Worm (Caenorhabditis elegans) whole organism, late embryonic: ENCODE measurements around the gene srg-7.

Experiments
- F13H6.1 ChIP-seq: sonication (generic microtip); optimal IDR thresholded peaks from 2 replicates; lab custom pipeline; 2016; ENCODE audit warnings: missing genetic modification characterization, missing compliant biosample characterization
- K02D7.2 ChIP-seq: sonication (generic microtip); optimal IDR thresholded peaks from 2 replicates; lab custom pipeline; 2017; ENCODE audit warnings: mild to moderate bottlenecking, missing genetic modification characterization, missing compliant biosample characterization
- ceh-14 ChIP-seq: sonication (generic microtip); optimal IDR thresholded peaks from 2 replicates; lab custom pipeline; 2016; ENCODE audit warnings: missing genotype, missing genetic modification characterization, missing compliant biosample characterization
- ceh-18 ChIP-seq: sonication (generic microtip); optimal IDR thresholded peaks from 2 replicates; lab custom pipeline; 2016; ENCODE audit warnings: missing genetic modification characterization, missing compliant biosample characterization
- ceh-19 ChIP-seq: fragments of 200-800 bp; sonication (Bioruptor generic); optimal IDR thresholded peaks from 2 replicates; lab custom pipeline; 2018; ENCODE audit warnings: mild to moderate bottlenecking, missing genetic modification characterization, missing compliant biosample characterization
- ceh-2 ChIP-seq: sonication (generic microtip); optimal IDR thresholded peaks from 2 replicates; lab custom pipeline; 2016; ENCODE audit warnings: missing genotype, missing genetic modification characterization, missing compliant biosample characterization
- ceh-22 ChIP-seq: sonication (generic microtip); optimal IDR thresholded peaks from 2 replicates; lab custom pipeline; 2017; ENCODE audit warnings: missing biosample characterization, missing genetic modification characterization
- ceh-31 ChIP-seq: sonication (generic microtip); optimal IDR thresholded peaks from 2 replicates; lab custom pipeline; 2016; ENCODE audit warnings: missing genetic modification characterization, missing compliant biosample characterization
- ceh-34 ChIP-seq: sonication (generic microtip); optimal IDR thresholded peaks from 2 replicates; lab custom pipeline; 2016; ENCODE audit warnings: mild to moderate bottlenecking, missing genetic modification characterization, missing compliant biosample characterization
- ceh-6 ChIP-seq: fragments of 200-800 bp; sonication (Bioruptor generic); optimal IDR thresholded peaks from 2 replicates; lab custom pipeline; 2018; ENCODE audit warnings: mild to moderate bottlenecking, missing genetic modification characterization, missing compliant biosample characterization
- ceh-9 ChIP-seq: sonication (generic microtip); optimal IDR thresholded peaks from 2 replicates; lab custom pipeline; 2016; ENCODE audit warnings: mild to moderate bottlenecking, missing genetic modification characterization, inconsistent platforms, missing compliant biosample characterization
- che-1 ChIP-seq: sonication (generic microtip); optimal IDR thresholded peaks from 2 replicates; lab custom pipeline; 2016; ENCODE audit warnings: mild to moderate bottlenecking, missing genetic modification characterization, missing compliant biosample characterization
- dmd-4 ChIP-seq: sonication (generic microtip); optimal IDR thresholded peaks from 2 replicates; lab custom pipeline; 2016; ENCODE audit warnings: borderline replicate concordance, missing genetic modification characterization, missing compliant biosample characterization
- dve-1 ChIP-seq: sonication (generic microtip); optimal IDR thresholded peaks from 2 replicates; lab custom pipeline; 2017; ENCODE audit warnings: antibody characterized with exemption, mild to moderate bottlenecking, missing genetic modification characterization, missing compliant biosample characterization
- elt-2 ChIP-seq: sonication (generic microtip); optimal IDR thresholded peaks from 2 replicates; lab custom pipeline; 2016; ENCODE audit warnings: missing genetic modification reagents, missing genetic modification characterization, missing compliant biosample characterization
- eyg-1 ChIP-seq: sonication (generic microtip); optimal IDR thresholded peaks from 2 replicates; lab custom pipeline; 2016; ENCODE audit warnings: missing genotype, missing genetic modification characterization, missing compliant biosample characterization
- fkh-6 ChIP-seq: sonication (generic microtip); optimal IDR thresholded peaks from 2 replicates; lab custom pipeline; 2016; ENCODE audit warnings: missing genetic modification characterization, missing compliant biosample characterization
- gmeb-2 ChIP-seq: sonication (generic microtip); optimal IDR thresholded peaks from 2 replicates; lab custom pipeline; 2016; ENCODE audit warnings: missing genetic modification characterization, inconsistent platforms, missing compliant biosample characterization
- hlh-15 ChIP-seq: sonication (generic microtip); optimal IDR thresholded peaks from 2 replicates; lab custom pipeline; 2016; ENCODE audit warnings: missing genetic modification characterization, missing compliant biosample characterization
- hlh-30 ChIP-seq: sonication (generic microtip); optimal IDR thresholded peaks from 2 replicates; lab custom pipeline; 2017; ENCODE audit warnings: antibody characterized with exemption, missing genetic modification characterization, missing compliant biosample characterization; ENCODE audit not compliant: insufficient read depth
- lim-6 ChIP-seq: sonication (generic microtip); optimal IDR thresholded peaks from 2 replicates; lab custom pipeline; 2016; ENCODE audit warnings: missing genetic modification characterization, missing compliant biosample characterization
- madf-2 ChIP-seq: sonication (generic microtip); optimal IDR thresholded peaks from 2 replicates; lab custom pipeline; 2017; ENCODE audit warnings: missing genetic modification characterization, missing compliant biosample characterization
- mec-3 ChIP-seq: sonication (generic microtip); optimal IDR thresholded peaks from 2 replicates; lab custom pipeline; 2016; ENCODE audit warnings: borderline replicate concordance, missing genetic modification characterization, missing compliant biosample characterization
- nfya-1 ChIP-seq: sonication (generic microtip); optimal IDR thresholded peaks from 2 replicates; lab custom pipeline; 2017; ENCODE audit warnings: missing genetic modification characterization, mild to moderate bottlenecking, missing compliant biosample characterization, antibody characterized with exemption, moderate library complexity
- odd-2 ChIP-seq: sonication (generic microtip); optimal IDR thresholded peaks from 2 replicates; lab custom pipeline; 2017; ENCODE audit warnings: antibody characterized with exemption, mild to moderate bottlenecking, missing genetic modification characterization, missing compliant biosample characterization
- pat-9 ChIP-seq: fragments of 200-800 bp; sonication (Bioruptor generic); optimal IDR thresholded peaks from 2 replicates; lab custom pipeline; 2018; ENCODE audit warnings: mild to moderate bottlenecking, missing genetic modification characterization, moderate library complexity, missing compliant biosample characterization
- pax-1 ChIP-seq: fragments of 150-350 bp; optimal IDR thresholded peaks from 2 replicates; lab custom pipeline; 2014; ENCODE audit warnings: missing biosample characterization, missing genetic modification characterization
- pqm-1 ChIP-seq: sonication (generic microtip); optimal IDR thresholded peaks from 2 replicates; lab custom pipeline; 2016; ENCODE audit warnings: missing genetic modification characterization, missing compliant biosample characterization
- ref-2 ChIP-seq: sonication (generic microtip); optimal IDR thresholded peaks from 2 replicates; lab custom pipeline; 2016; ENCODE audit warnings: missing genetic modification characterization, missing compliant biosample characterization
- rnt-1 ChIP-seq: sonication (generic microtip); optimal IDR thresholded peaks from 2 replicates; lab custom pipeline; 2016; ENCODE audit warnings: missing genetic modification characterization, missing compliant biosample characterization
- sox-2 ChIP-seq: fragments of 200-800 bp; sonication (Bioruptor generic); IDR thresholded peaks from 2 replicates; pipeline ENCODE4 v1.3.6; 2022; ENCODE audit warnings: missing genetic modification reagents, missing genetic modification characterization, missing compliant biosample characterization
- syd-9 ChIP-seq: sonication (generic microtip); optimal IDR thresholded peaks from 2 replicates; lab custom pipeline; 2016; ENCODE audit warnings: mild to moderate bottlenecking, missing genetic modification characterization, moderate library complexity, missing compliant biosample characterization
- ttx-3 ChIP-seq: sonication (generic microtip); optimal IDR thresholded peaks from 2 replicates; lab custom pipeline; 2016; ENCODE audit warnings: missing genetic modification reagents, missing genetic modification characterization, missing compliant biosample characterization
- unc-42 ChIP-seq: sonication (generic microtip); optimal IDR thresholded peaks from 2 replicates; lab custom pipeline; 2016; ENCODE audit warnings: missing genotype, missing genetic modification characterization, missing compliant biosample characterization
- unc-55 ChIP-seq: sonication (generic microtip); optimal IDR thresholded peaks from 2 replicates; lab custom pipeline; 2017; ENCODE audit warnings: missing biosample characterization, missing genetic modification reagents, missing genetic modification characterization
- ztf-16 ChIP-seq: sonication (generic microtip); optimal IDR thresholded peaks from 2 replicates; lab custom pipeline; 2017; ENCODE audit warnings: missing genetic modification characterization, missing compliant biosample characterization

The srg-7 gene

ce11 chrIII:6311452-6311851, 43.5 kb upstream of the srg-7 start:
- TF ChIP-seq hlh-15 (no peak), sox-2 (no peak), pat-9 (no peak), fkh-6 (tag; lab: Kevin White, UChicago) (no peak), ceh-2 (tag; lab: Kevin White, UChicago) (no peak), ceh-34 (no peak), ceh-31 (tag; lab: Kevin White, UChicago) (no peak), ceh-19 (GFP tag; lab: Kevin White, UChicago) (no peak), odd-2 (tag; lab: Kevin White, UChicago) (no peak), lim-6 (no peak), pqm-1 (tag; lab: Kevin White, UChicago) (no peak), pax-1 (no peak), gmeb-2 (tag; lab: Kevin White, UChicago) (no peak), dmd-4 (tag; lab: Kevin White, UChicago) (no peak), ceh-9 (no peak)

ce11 chrIII:6310352-6310751, 42.4 kb upstream of the srg-7 start:
- no peak for TF ChIP-seq rnt-1 (tag; lab: Kevin White, UChicago)
- TF ChIP-seq F13H6.1 = no peak
- TF ChIP-seq ttx-3 (tag; lab: Kevin White, UChicago) = no peak
- TF ChIP-seq ztf-16 (tag; lab: Kevin White, UChicago) = no peak
- no peak for TF ChIP-seq ceh-6 (GFP tag; lab: Kevin White, UChicago)
- TF ChIP-seq ceh-9 = no peak
- TF ChIP-seq unc-55 = no peak
- peak; percentile 90 for TF ChIP-seq unc-42 (tag; lab: Kevin White, UChicago)
- TF ChIP-seq mec-3 = no peak

ce11 chrIII:6309066-6309465, 41.1 kb upstream of the srg-7 start, which contains the start of gene gar-2:
Gene gar-2, plus strand, starts transcription at chrIII:6309366.
- TF ChIP-seq che-1 (tag; lab: Kevin White, UChicago) = no peak

- no peak for TF ChIP-seq hlh-30 (tag; lab: Kevin White, UChicago)
- TF ChIP-seq unc-42 (tag; lab: Kevin White, UChicago) = peak; percentile 56
These were observed 39.9 kb upstream of the srg-7 start for ce11 chrIII:6307832-6308231.

ce11 chrIII:6303787-6304186, 35.8 kb upstream of the srg-7 start:
- no peak for TF ChIP-seq ztf-16 (tag; lab: Kevin White, UChicago)
- TF ChIP-seq ref-2 = no peak
- TF ChIP-seq dve-1 (tag; lab: Kevin White, UChicago) = no peak
- no peak for TF ChIP-seq rnt-1 (tag; lab: Kevin White, UChicago)
- no peak for TF ChIP-seq K02D7.2 (tag; lab: Kevin White, UChicago)
- no peak for TF ChIP-seq syd-9 (tag; lab: Kevin White, UChicago)
- TF ChIP-seq unc-55 = no peak
- TF ChIP-seq ceh-22 (tag; lab: Kevin White, UChicago) = no peak
- TF ChIP-seq madf-2 = no peak
- TF ChIP-seq pat-9 = no peak
- no peak for TF ChIP-seq ceh-14 (tag; lab: Kevin White, UChicago)
- TF ChIP-seq che-1 (tag; lab: Kevin White, UChicago) = no peak

- TF ChIP-seq hlh-15 (no peak), sox-2 (peak; percentile 25; the same call in 1 of the 2 replicates), eyg-1 (no peak), ceh-31 (tag; lab: Kevin White, UChicago) (peak; percentile 58), elt-2 (tag; lab: Kevin White, UChicago) (peak; percentile 81), hlh-30 (tag; lab: Kevin White, UChicago) (peak; percentile 97), ceh-18 (peak; percentile 46), nfya-1 (tag; lab: Kevin White, UChicago) (peak; percentile 51), ceh-2 (tag; lab: Kevin White, UChicago) (no peak), unc-55 (peak; percentile 11), F13H6.1 (no peak)
These were observed 35.2 kb upstream of the srg-7 start, which contains the start of gene F47D12.9 for ce11 chrIII:6303114-6303647. Gene F47D12.9, minus strand, starts transcription at chrIII:6303380.
